Fruit fly (Drosophila melanogaster) S2 (cell line): Measurements from ENCODE around the gene gudu.

Experiments used
- CG8478 ChIP-seq: fragments of >200 bp; optimal IDR thresholded peaks from 2 replicates; lab custom pipeline; 2018
- CTCF ChIP-seq, 2 experiments: fragments of >200 bp; optimal IDR thresholded peaks; 2 replicates each; lab custom pipeline; 2018

The gudu gene

DNA sequence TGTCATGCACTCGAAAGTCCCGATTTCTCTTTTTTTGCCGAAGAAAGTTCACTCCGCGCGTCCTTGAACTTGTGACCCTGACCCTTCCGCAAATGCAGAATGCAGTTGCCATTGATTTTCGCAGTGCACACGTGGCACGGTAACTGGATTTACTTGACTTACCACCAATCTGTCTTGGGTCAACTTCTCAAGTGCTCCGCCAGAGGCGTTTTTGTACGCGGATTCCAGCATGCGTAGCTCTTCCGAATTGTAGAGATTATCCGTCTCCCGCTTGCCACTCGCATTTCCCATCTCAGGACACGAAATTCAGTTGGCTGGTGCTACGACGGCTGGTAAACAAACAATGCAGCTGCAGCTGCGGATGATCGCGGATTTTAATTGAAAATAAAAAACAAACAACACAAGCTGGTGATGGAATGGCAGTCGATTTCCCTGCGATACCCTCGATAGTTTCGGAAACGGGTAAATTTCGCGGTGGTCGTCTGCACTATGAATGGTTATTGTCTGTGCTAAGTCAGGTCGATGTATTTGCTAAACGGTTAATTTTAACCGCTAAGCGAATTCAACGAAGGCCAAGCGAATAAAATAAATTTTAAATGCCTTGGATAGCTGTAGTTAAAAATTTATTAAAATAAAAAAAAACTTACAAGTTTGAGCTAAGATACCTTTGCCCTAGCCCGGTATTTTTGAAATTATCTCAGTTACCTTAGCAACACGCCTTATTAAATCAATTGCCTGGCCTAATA lies at the start of gene gudu, which contains the start of gene CG5149:
gudu (plus strand) TSS at position 696 of the 746 bp plus-strand sequence.
CG5149 (minus strand) TSS at position 441 of the 746 bp plus-strand sequence.
- TF ChIP-seq CTCF (optimal IDR thresholded peaks at IDR 0.05; lab: Kevin White, UChicago) (peak; percentile 80 to 81), CG8478 (no peak)

DNA sequence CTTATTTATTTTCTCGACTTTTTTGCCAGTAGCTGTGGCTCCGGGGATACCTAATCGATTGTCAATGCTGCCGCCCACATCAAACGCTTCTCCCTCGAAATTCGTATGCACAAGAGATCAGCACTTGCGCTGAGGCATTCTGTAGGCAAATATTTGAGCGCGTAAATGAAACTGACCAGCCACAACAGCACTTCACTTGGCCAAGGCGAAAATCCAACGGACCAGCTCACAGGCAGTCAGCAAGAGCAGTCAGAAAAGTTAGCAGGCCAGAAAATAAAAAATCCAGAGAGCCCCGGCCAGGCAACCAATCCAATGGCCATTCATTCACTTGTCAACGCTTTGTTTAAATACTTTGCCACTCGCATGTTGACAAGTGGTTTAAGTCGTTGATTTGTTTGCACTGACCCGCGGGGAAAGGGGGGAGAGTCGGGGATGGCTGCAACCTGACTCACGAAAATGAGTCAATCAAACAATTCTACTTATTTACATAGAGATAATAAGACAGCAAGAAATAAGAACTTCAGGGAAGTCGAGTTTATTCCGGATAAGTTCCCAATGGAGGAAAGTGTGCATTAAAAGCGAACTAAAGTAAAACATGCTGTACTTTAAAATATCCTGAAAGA lies 48.8 kb upstream of the gudu start:
- TF ChIP-seq CTCF (optimal IDR thresholded peaks at IDR 0.05; lab: Kevin White, UChicago) (no peak), CG8478 (no peak)

DNA sequence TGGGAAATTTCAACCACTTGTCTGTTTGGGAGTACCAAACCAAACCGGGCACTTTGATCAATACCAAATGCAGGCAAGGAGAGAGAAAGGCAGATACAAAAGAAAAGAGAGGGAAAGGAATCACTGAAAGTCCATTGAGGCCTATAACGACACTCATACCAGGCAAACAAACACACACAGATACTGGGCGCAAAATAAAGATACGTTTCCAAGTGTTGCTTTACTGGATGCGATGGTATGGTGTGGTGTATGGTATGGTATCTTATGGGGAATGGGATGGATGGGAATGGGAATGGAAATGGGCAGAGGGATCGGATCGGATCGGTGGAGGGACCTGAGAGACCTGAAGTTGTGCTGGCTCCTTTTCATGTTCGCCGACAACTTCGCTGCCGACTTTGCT lies 48.2 kb upstream of the gudu start:
- TF ChIP-seq CTCF (optimal IDR thresholded peaks at IDR 0.05; lab: Kevin White, UChicago), result no peak

DNA sequence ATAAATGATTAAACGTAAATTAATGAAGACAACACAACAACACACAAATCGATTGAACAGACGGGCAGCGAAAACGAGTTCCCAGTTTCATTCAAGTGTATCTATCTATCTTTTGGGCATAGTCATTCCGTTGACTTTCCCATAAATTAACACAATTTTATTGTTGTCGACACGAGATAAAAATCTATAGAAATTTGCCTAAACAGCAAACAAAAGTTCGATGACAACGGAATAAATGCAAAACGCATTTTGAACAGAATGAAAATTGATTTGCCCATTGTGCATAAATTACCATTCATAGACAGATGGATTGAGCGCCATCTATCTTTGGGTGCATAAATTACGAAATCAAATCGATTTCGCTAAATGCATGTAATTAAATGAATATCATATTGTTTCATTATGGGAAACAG lies 35.5 kb upstream of the gudu start:
- TF ChIP-seq CTCF (optimal IDR thresholded peaks at IDR 0.05; lab: Kevin White, UChicago) (peak; percentile 69 to 74), CG8478 (no peak)

DNA sequence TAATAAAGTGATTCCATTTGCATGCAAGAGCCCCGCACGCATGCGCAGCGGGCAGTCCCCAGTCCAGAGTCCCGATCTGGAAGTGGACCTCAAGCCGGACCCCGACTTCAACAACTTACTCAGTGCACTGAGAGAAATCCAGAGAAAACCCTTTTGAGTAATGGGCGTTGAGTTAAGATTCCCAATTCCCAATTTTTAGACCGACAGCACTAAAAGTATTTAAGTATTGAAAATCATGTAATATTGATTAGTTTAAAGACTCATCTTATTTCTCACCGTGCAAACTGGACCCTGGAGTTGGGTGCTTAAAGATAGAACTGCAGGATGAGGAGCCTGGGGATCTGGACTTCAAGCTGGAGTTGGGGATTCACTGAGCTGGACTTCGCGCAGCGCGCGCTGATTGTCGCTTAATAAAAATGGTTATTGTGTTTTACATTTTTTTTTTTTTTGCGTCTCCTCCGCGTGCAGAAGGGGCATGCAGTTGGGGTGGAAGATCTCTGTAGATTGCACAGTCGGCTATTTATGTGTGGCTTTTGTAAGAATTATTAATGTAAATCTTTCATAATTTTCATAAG lies 30.2 kb upstream of the gudu start:
- TF ChIP-seq CG8478 (no peak), CTCF (optimal IDR thresholded peaks at IDR 0.05; lab: Kevin White, UChicago) (no peak)

DNA sequence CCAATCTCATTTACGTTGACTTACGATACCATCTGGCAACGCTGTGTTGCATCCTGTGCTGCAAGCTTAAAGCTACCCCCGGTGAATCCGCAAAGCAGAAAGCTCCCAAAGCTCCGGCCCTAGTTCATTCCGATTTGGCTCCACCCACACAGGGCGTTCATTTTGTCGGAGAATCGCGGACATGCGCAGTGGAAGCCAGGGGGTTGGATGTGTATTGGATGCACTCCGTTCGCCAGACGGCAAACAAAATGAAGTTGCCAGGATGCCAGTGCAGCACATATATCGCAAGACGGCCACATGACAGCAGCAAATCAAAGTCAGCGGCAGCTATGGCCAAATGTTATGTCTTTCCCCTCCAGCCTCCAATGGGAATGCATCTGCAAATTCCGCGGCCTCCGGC lies 29.5 kb upstream of the gudu start:
- no peak for TF ChIP-seq CTCF (optimal IDR thresholded peaks at IDR 0.05; lab: Kevin White, UChicago)
- TF ChIP-seq CG8478, result no peak

DNA sequence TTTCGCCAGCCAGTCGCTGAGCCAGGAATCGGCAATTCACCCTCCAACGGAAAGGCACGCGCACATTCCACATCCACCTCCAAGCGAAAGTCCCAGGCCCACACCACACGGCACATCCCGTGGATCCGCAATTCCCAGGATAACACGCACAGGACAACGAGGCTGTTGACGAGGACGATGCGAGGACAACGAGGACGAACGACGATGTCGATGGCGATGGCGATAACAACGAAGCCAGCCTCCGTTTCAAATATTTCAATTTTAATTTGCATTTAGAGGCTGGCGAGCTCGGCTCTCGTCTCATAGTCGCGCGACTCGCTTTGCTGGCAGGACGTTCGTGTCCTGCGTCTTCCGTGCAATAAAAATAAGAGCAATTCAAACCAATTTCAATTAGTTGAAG lies 25.2 kb upstream of the gudu start, which contains the start of gene Wnt10:
Wnt10 (plus strand) TSS at position 301 of the 400 bp plus-strand sequence.
- TF ChIP-seq CTCF (optimal IDR thresholded peaks at IDR 0.05; lab: Kevin White, UChicago), result no peak
- no peak for TF ChIP-seq CG8478

DNA sequence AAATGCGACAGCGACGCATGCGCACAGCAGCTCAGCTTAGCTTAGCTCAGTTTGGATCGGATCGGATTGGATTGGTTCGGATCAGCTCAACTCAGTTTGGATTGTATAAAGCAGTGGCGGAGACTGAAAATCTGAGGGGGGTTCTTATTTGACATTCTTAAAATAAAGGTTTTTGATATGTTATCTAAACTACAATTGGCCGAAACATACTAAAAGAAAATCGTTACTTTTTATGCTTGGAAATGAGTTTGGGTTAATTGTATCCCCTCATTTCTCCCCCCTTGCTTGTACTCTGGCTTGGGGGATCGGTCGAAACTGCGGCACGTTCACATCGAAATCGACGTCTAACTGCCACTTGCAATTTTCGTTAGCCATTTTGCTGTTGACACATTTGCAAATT lies 12.2 kb upstream of the gudu start:
- no peak for TF ChIP-seq CTCF (optimal IDR thresholded peaks at IDR 0.05; lab: Kevin White, UChicago)
- TF ChIP-seq CG8478, result no peak

DNA sequence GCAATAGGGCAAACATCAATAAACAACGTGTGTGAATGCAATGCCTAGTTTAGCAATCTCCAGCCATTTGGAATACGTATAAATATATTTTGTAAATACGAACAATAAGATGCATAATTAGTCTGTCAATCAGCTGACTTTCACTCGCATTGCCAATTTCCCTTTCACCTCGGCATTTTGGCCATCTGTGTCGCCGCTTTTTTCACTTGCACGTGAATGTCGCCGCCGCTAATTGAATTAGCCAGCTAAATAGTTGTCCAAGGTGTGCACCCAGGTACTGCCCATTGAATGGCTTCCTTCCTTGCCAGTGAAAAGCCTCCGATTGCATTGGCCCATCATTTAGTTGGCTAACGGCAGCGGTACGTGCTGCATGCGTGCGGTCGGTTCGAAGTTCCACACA lies 10.9 kb upstream of the gudu start, which contains the start of gene ninaC:
ninaC (plus strand) TSS at position 301 of the 400 bp plus-strand sequence.
- TF ChIP-seq CTCF (optimal IDR thresholded peaks at IDR 0.05; lab: Kevin White, UChicago), result no peak
- TF ChIP-seq CG8478, result no peak

DNA sequence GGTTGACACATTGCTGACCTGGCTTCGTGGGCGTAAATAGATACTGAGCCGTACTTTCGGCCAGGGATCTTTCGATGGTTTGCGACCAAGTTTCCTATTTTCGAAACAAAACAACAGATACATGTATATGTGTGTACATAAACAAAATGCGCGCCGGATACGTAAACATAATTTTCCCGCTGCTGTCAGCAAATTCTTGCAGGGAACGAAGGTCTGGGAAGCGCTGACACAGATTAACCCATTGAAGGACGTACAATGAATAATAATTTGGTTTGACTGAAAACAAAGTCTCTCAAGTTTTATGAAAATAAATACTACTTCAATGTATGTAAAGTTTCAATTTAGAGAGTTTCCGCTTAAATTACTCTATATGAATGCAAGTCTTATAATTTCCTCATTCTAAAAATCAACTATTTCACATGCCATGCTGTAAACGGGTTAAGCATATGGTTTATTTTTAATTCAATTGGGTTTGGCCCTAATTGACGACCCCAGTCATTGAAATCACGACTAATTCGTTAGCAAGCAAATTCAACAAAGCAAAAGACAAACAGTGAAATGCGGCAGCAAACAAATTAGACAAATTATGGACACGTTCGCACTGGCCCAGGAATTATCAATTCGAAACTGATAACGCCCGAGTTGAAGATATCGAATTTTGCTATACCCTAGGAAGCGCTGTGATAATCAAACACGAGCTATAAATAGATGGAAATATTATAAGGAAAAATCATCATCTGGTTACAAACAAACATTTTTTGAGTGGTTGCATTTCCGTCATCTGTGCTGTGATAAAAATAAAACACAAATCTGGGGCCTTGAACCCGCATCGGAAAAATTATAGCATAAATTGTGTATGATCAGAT lies 1.5 kb upstream of the gudu start:
- no peak for TF ChIP-seq CTCF (optimal IDR thresholded peaks at IDR 0.05; lab: Kevin White, UChicago)
- TF ChIP-seq CG8478, result no peak

DNA sequence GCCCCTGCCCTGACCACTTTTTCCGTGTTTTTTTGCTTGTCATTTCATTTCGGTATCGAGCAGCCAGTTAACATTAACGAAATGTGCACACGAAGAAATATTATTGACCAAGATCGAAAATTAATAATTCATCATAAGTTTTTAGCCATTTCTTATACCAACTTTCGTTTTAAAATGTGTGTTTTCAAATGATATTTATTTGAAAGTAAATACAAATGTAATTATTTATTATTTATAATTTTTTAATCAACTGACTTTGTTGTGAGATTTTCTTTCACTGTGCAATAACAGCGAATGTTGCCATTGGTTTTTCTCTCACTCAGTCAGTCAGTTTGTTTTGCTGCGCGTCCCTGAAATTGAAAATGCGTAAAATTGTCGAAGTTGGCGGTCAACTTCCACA lies 7.5 kb downstream of the gudu start:
- TF ChIP-seq CTCF (optimal IDR thresholded peaks at IDR 0.05; lab: Kevin White, UChicago) (no peak), CG8478 (no peak)

DNA sequence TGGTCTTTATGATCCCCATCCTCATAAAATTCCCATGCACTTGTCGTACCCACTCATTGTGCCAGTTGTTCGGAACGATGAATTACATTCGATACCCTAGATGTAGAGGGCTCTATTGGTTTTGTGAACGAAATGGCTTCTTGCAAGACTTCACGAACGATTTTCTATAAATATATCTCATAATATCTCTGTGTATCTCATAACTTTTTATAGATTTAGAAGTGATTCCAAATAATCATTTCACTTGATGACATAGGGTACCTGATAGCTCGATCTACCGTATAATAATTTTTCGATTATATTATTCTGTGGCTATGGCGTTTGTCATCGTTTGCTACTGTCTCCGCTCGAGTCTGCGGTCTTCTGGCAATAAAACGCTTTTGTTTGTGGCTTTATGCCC lies 8.7 kb downstream of the gudu start:
- TF ChIP-seq CTCF (optimal IDR thresholded peaks at IDR 0.05; lab: Kevin White, UChicago), result no peak
- no peak for TF ChIP-seq CG8478

DNA sequence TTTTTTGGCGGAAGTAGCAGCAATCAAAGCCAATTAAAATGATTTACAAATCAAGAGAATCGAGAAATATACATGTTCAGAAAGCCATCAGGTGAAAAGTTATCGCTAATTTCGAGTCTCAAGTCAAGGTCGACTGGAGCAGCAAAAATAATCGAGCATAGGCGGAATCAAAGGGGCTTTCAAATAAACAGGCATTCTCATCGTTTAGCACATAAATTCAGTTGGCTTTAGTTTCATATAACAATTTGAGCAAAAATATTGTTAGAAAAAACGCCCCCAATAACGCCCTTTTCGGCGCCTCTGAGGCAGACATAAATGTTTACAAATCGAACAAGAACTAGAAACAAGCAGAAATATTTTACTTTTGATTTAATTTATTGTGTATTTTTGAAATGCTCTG lies 9.4 kb downstream of the gudu start:
- TF ChIP-seq CG8478 (no peak), CTCF (optimal IDR thresholded peaks at IDR 0.05; lab: Kevin White, UChicago) (no peak)

DNA sequence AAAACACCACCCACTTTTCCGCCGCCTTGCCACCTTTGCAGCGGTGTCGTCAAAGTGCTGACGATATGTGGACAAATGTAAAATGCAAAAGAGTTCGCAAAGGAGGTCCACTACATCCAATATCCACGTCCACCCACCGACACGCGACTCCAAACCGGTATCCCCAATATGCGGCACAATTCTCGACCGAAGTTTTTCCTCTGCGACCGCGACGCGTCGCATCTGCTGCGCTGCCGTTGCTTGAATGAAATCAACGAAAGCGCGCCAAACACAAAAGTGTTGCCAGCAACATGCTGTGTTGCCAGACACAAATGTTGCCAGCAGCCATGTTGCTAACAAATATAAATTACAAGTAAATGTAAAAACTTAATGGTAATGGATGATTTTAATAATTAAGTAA lies 10.2 kb downstream of the gudu start, which contains the start of gene CG5160:
CG5160 (minus strand) TSS at position 223 of the 400 bp plus-strand sequence.
- TF ChIP-seq CG8478, result no peak
- TF ChIP-seq CTCF (optimal IDR thresholded peaks at IDR 0.05; lab: Kevin White, UChicago), result no peak

DNA sequence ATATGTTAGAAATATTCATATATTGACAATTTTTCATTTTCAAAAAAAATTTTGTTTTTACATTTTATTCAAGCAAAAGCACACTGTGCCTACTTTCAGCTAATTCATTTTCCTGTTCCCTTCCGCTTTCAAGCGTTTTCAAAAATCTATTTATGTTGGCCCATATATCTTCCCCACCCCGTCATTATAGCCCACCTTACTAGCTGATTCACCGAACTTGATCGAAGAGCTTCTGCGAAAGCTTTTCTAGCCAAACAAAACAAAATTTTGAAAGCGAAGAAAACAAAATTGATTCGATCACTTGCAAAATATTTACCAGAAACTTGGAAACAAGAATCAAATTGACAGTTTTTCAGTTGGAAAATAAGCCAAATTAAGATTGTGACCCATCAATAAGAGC lies 12.7 kb downstream of the gudu start, which contains the start of gene CG5171:
CG5171 (plus strand) TSS at position 311 of the 400 bp plus-strand sequence.
- TF ChIP-seq CTCF (optimal IDR thresholded peaks at IDR 0.05; lab: Kevin White, UChicago), result no peak
- no peak for TF ChIP-seq CG8478
